Fruit fly (Drosophila melanogaster) whole organism, embryonic: ENCODE results near the gene Hrs.

Experiments
- Abd-B ChIP-seq: fragments of 200-800 bp; sonication (Bioruptor generic); optimal IDR thresholded peaks from 2 replicates; lab custom pipeline; 2018; ENCODE audit warnings: missing biosample characterization, mild to moderate bottlenecking, missing genetic modification characterization, moderate library complexity
- Ada2b ChIP-seq: fragments of 200-800 bp; sonication (Bioruptor generic); IDR thresholded peaks from 2 replicates; pipeline ENCODE4 v1.3.6; 2022; ENCODE audit warnings: missing biosample characterization, missing genetic modification characterization
- BEAF-32 ChIP-seq: fragments of 200-800 bp; sonication (Bioruptor generic); optimal IDR thresholded peaks from 3 replicates; lab custom pipeline; 2017; ENCODE audit warnings: missing biosample characterization, missing genetic modification characterization, mild to moderate bottlenecking, moderate library complexity, missing genetic modification reagents
- Bteb2 ChIP-seq: fragments of 200-800 bp; sonication (Bioruptor generic); optimal IDR thresholded peaks from 2 replicates; lab custom pipeline; 2016; ENCODE audit warnings: missing biosample characterization, missing genetic modification characterization
- CG11085 ChIP-seq: fragments of 200-800 bp; sonication (Bioruptor generic); IDR thresholded peaks from 2 replicates; pipeline ENCODE4 v1.3.6; 2022; ENCODE audit warnings: missing biosample characterization, missing genetic modification characterization
- CG11696 ChIP-seq: fragments of 200-800 bp; sonication (Bioruptor generic); IDR thresholded peaks from 2 replicates; pipeline ENCODE4 v1.3.6; 2022; ENCODE audit warnings: missing biosample characterization, missing genetic modification characterization
- CG14965 ChIP-seq: fragments of 200-800 bp; sonication (Bioruptor generic); optimal IDR thresholded peaks from 2 replicates; lab custom pipeline; 2016; ENCODE audit warnings: missing biosample characterization, missing genetic modification characterization, borderline replicate concordance
- CG16815 ChIP-seq: fragments of 200-800 bp; sonication (Bioruptor generic); optimal IDR thresholded peaks from 3 replicates; lab custom pipeline; 2017; ENCODE audit warnings: missing biosample characterization, mild to moderate bottlenecking, missing genetic modification characterization
- CG16863 ChIP-seq: fragments of 200-800 bp; sonication (Bioruptor generic); optimal IDR thresholded peaks from 3 replicates; lab custom pipeline; 2016; ENCODE audit warnings: missing biosample characterization, missing genetic modification characterization
- CG17385 ChIP-seq: fragments of 200-800 bp; sonication (Bioruptor generic); optimal IDR thresholded peaks from 3 replicates; lab custom pipeline; 2018; ENCODE audit warnings: missing biosample characterization, mild to moderate bottlenecking, missing genetic modification characterization
- CG1832 ChIP-seq: fragments of 200-800 bp; sonication (Bioruptor generic); optimal IDR thresholded peaks from 2 replicates; lab custom pipeline; 2017; ENCODE audit warnings: missing biosample characterization, mild to moderate bottlenecking, missing genetic modification characterization, inconsistent platforms
- CG18619 ChIP-seq: fragments of 200-800 bp; sonication (Bioruptor generic); optimal IDR thresholded peaks from 3 replicates; lab custom pipeline; 2017; ENCODE audit warnings: missing biosample characterization, mild to moderate bottlenecking, missing genetic modification characterization
- CG18764 ChIP-seq: fragments of 200-800 bp; sonication (Bioruptor generic); optimal IDR thresholded peaks from 3 replicates; lab custom pipeline; 2016; ENCODE audit warnings: missing biosample characterization, missing genetic modification characterization
- CG2678 ChIP-seq: fragments of 200-800 bp; sonication (Bioruptor generic); optimal IDR thresholded peaks from 3 replicates; lab custom pipeline; 2019; ENCODE audit warnings: missing biosample characterization, mild to moderate bottlenecking, missing genetic modification characterization, moderate library complexity
- CG33557 ChIP-seq: fragments of 200-800 bp; sonication (Bioruptor generic); optimal IDR thresholded peaks from 2 replicates; lab custom pipeline; 2019; ENCODE audit warnings: missing biosample characterization, mild to moderate bottlenecking, missing genetic modification characterization, moderate library complexity
- CG34422 ChIP-seq: fragments of 200-800 bp; sonication (Bioruptor generic); IDR thresholded peaks from 3 replicates; pipeline ENCODE4 v1.3.6; 2022; ENCODE audit warnings: missing biosample characterization, missing genetic modification characterization
- CG5953 ChIP-seq: fragments of 200-800 bp; sonication (Bioruptor generic); IDR thresholded peaks from 2 replicates; pipeline ENCODE4 v1.3.6; 2022; ENCODE audit warnings: missing biosample characterization, missing genetic modification characterization
- CG7556 ChIP-seq: fragments of 200-800 bp; sonication (Bioruptor generic); optimal IDR thresholded peaks from 2 replicates; lab custom pipeline; 2017; ENCODE audit warnings: missing biosample characterization, mild to moderate bottlenecking, missing genetic modification characterization
- CG7745 ChIP-seq: fragments of 200-800 bp; sonication (Bioruptor generic); optimal IDR thresholded peaks from 2 replicates; lab custom pipeline; 2018; ENCODE audit warnings: missing biosample characterization, mild to moderate bottlenecking, missing genetic modification characterization, moderate library complexity
- CG7928 ChIP-seq: fragments of 200-800 bp; sonication (Bioruptor generic); optimal IDR thresholded peaks from 2 replicates; lab custom pipeline; 2017; ENCODE audit warnings: missing biosample characterization, mild to moderate bottlenecking, missing genetic modification characterization
- CG7963 ChIP-seq: fragments of 200-800 bp; sonication (Bioruptor generic); IDR thresholded peaks from 3 replicates; pipeline ENCODE4 v1.3.6; 2022; ENCODE audit warnings: missing biosample characterization, missing genetic modification characterization; ENCODE audit not compliant: partially characterized antibody
- CG8281 ChIP-seq: fragments of 200-800 bp; sonication (Bioruptor generic); optimal IDR thresholded peaks from 2 replicates; lab custom pipeline; 2018; ENCODE audit warnings: missing biosample characterization, mild to moderate bottlenecking, missing genetic modification characterization, moderate library complexity
- CG8765 ChIP-seq: fragments of 200-800 bp; sonication (Bioruptor generic); IDR thresholded peaks from 2 replicates; pipeline ENCODE4 v1.3.6; 2022; ENCODE audit warnings: missing biosample characterization, missing genetic modification characterization
- CG9797 ChIP-seq: fragments of 200-800 bp; sonication (Bioruptor generic); optimal IDR thresholded peaks from 3 replicates; lab custom pipeline; 2018; ENCODE audit warnings: missing biosample characterization, mild to moderate bottlenecking, missing genetic modification characterization
- Dbx ChIP-seq: fragments of 200-800 bp; sonication (Bioruptor generic); IDR thresholded peaks from 3 replicates; pipeline ENCODE4 v1.3.6; 2022; ENCODE audit warnings: missing biosample characterization, missing genetic modification characterization
- Deaf1 ChIP-seq: fragments of 200-800 bp; optimal IDR thresholded peaks from 3 replicates; lab custom pipeline; 2019; ENCODE audit warnings: missing biosample characterization, mild to moderate bottlenecking, missing genetic modification characterization, moderate library complexity
- Dp ChIP-seq: fragments of 200-800 bp; sonication (Bioruptor generic); optimal IDR thresholded peaks from 2 replicates; lab custom pipeline; 2018; ENCODE audit warnings: missing biosample characterization, mild to moderate bottlenecking, missing genetic modification characterization, moderate library complexity
- HHEX ChIP-seq: fragments of 200-800 bp; sonication (Bioruptor generic); optimal IDR thresholded peaks from 3 replicates; lab custom pipeline; 2017; ENCODE audit warnings: missing biosample characterization, mild to moderate bottlenecking, missing genetic modification characterization, missing genetic modification reagents
- HLHmδ ChIP-seq: fragments of 200-800 bp; sonication (Bioruptor generic); optimal IDR thresholded peaks from 2 replicates; lab custom pipeline; 2018; ENCODE audit warnings: missing biosample characterization, mild to moderate bottlenecking, missing genetic modification characterization, moderate library complexity
- Lpt ChIP-seq: fragments of >200 bp; optimal IDR thresholded peaks from 2 replicates; lab custom pipeline; 2018; ENCODE audit warnings: missing biosample characterization, missing genetic modification characterization
- Med ChIP-seq: fragments of 200-800 bp; sonication (Bioruptor generic); peaks from one replicate; lab custom pipeline; 2016; ENCODE audit warnings: missing biosample characterization, missing genetic modification characterization, mild to moderate bottlenecking, inconsistent platforms, moderate library complexity
- Meics ChIP-seq: fragments of 200-800 bp; sonication (Bioruptor generic); optimal IDR thresholded peaks from 2 replicates; lab custom pipeline; 2017; ENCODE audit warnings: missing biosample characterization, mild to moderate bottlenecking, missing genetic modification characterization
- NC2α ChIP-seq: fragments of 200-800 bp; sonication (Bioruptor generic); optimal IDR thresholded peaks from 2 replicates; lab custom pipeline; 2016; ENCODE audit warnings: missing biosample characterization, missing genetic modification characterization
- Nf-YA ChIP-seq: fragments of 200-800 bp; sonication (Bioruptor generic); IDR thresholded peaks from 2 replicates; pipeline ENCODE4 v1.3.6; 2022; ENCODE audit warnings: missing biosample characterization, missing genetic modification characterization
- Xbp1 ChIP-seq: fragments of 200-800 bp; sonication (Bioruptor generic); optimal IDR thresholded peaks from 3 replicates; lab custom pipeline; 2016; ENCODE audit warnings: missing biosample characterization, mild to moderate bottlenecking, missing genetic modification characterization
- YL-1 ChIP-seq: fragments of 200-800 bp; sonication (Bioruptor generic); optimal IDR thresholded peaks from 3 replicates; lab custom pipeline; 2017; ENCODE audit warnings: missing biosample characterization, mild to moderate bottlenecking, missing genetic modification characterization
- amos ChIP-seq: fragments of 200-800 bp; sonication (Bioruptor generic); IDR thresholded peaks from 2 replicates; pipeline ENCODE4 v1.3.6; 2022; ENCODE audit warnings: missing biosample characterization, missing genetic modification characterization; ENCODE audit not compliant: partially characterized antibody
- bsh ChIP-seq, 2 experiments: fragments of 200-800 bp; sonication (Bioruptor generic); optimal IDR thresholded peaks; 2 replicates each; lab custom pipeline; 2017 to 2018; ENCODE audit warnings: mild to moderate bottlenecking in 2 of 2, missing biosample characterization in 2 of 2, missing genetic modification characterization in 2 of 2, moderate library complexity in 1 of 2
- caup ChIP-seq: fragments of 200-800 bp; sonication (Bioruptor generic); optimal IDR thresholded peaks from 3 replicates; lab custom pipeline; 2017; ENCODE audit warnings: missing biosample characterization, mild to moderate bottlenecking, missing genetic modification characterization, moderate library complexity; ENCODE audit not compliant: severe bottlenecking
- dan ChIP-seq: fragments of 200-800 bp; sonication (Bioruptor generic); IDR thresholded peaks from 2 replicates; pipeline ENCODE4 v1.3.6; 2022; ENCODE audit warnings: missing biosample characterization, missing genetic modification characterization
- hb ChIP-seq: fragments of 200-800 bp; sonication (Bioruptor generic); IDR thresholded peaks from 3 replicates; pipeline ENCODE4 v1.3.6; 2022; ENCODE audit warnings: missing biosample characterization, missing genetic modification characterization; ENCODE audit not compliant: partially characterized antibody
- ken ChIP-seq: fragments of 200-800 bp; sonication (Bioruptor generic); IDR thresholded peaks from 3 replicates; pipeline ENCODE4 v1.3.6; 2022; ENCODE audit warnings: missing biosample characterization, missing genetic modification characterization
- lab ChIP-seq: fragments of 200-800 bp; sonication (Bioruptor generic); optimal IDR thresholded peaks from 3 replicates; lab custom pipeline; 2017; ENCODE audit warnings: missing biosample characterization, missing genetic modification characterization, mild to moderate bottlenecking, moderate library complexity, missing genetic modification reagents
- prd ChIP-seq, 3 experiments: fragments of >200 bp in 2 of 3; fragments of 200-800 bp in 1 of 3; sonication (Bioruptor generic) in 1 of 3; optimal IDR thresholded peaks in 2 of 3; IDR thresholded peaks in 1 of 3; 2 replicates in 2 of 3; 3 replicates in 1 of 3; pipeline versions ENCODE4 v1.3.6 to Lab custom; 2017 to 2022; ENCODE audit warnings: missing biosample characterization in 1 of 3, missing genetic modification characterization in 1 of 3
- row ChIP-seq: fragments of 200-800 bp; sonication (Bioruptor generic); IDR thresholded peaks from 3 replicates; pipeline ENCODE4 v1.3.6; 2022; ENCODE audit warnings: missing biosample characterization, missing genetic modification characterization
- scrt ChIP-seq: fragments of 200-800 bp; sonication (Bioruptor generic); optimal IDR thresholded peaks from 2 replicates; lab custom pipeline; 2018; ENCODE audit warnings: missing biosample characterization, mild to moderate bottlenecking, missing genetic modification characterization, moderate library complexity
- slp2 ChIP-seq: fragments of 200-800 bp; sonication (Bioruptor generic); optimal IDR thresholded peaks from 2 replicates; lab custom pipeline; 2016; ENCODE audit warnings: missing biosample characterization, missing genetic modification characterization
- sug ChIP-seq: fragments of 200-800 bp; optimal IDR thresholded peaks from 2 replicates; lab custom pipeline; 2019; ENCODE audit warnings: missing biosample characterization, mild to moderate bottlenecking, missing genetic modification characterization, moderate library complexity

Gene Hrs

dm6 chr2L:2769476-2770185 lies 29.8 kb downstream of the Hrs start, which contains the start of the genes colt and HINT1 (continued):
- TF ChIP-seq CG8765 (GFP tag; lab: Robert Waterston, UW): no peak
- TF ChIP-seq Abd-B (GFP tag; lab: Kevin White, UChicago): peak; percentile 21
- peak; percentile 41 for TF ChIP-seq sug (tag; lab: Kevin White, UChicago)
- no peak for TF ChIP-seq prd (optimal IDR thresholded peaks at IDR 0.05; lab: Kevin White, UChicago)
- no peak for TF ChIP-seq prd (GFP tag; IDR thresholded peaks at IDR 0.05; lab: Robert Waterston, UW)
- no peak for TF ChIP-seq CG16815
- TF ChIP-seq dan (GFP tag; lab: Robert Waterston, UW): no peak
- no peak for TF ChIP-seq CG7745 (tag; lab: Kevin White, UChicago)
- peak; percentile 19 for TF ChIP-seq scrt
- TF ChIP-seq CG5953: no peak
- TF ChIP-seq CG11696: no peak
- no peak for TF ChIP-seq CG18619 (GFP tag; lab: Kevin White, UChicago)
- TF ChIP-seq HLHmδ (GFP tag; lab: Kevin White, UChicago): no peak
- peak; percentile 15 for TF ChIP-seq lab (GFP tag; lab: Kevin White, UChicago)
- TF ChIP-seq CG7556 (GFP tag; lab: Kevin White, UChicago): no peak
- no peak for TF ChIP-seq NC2α (GFP tag; lab: Kevin White, UChicago)
- no peak for TF ChIP-seq caup (GFP tag; lab: Kevin White, UChicago)
- no peak for TF ChIP-seq CG16863
- TF ChIP-seq Lpt (GFP tag; lab: Kevin White, UChicago): no peak
- peak; percentile 60 for TF ChIP-seq Deaf1
- peak; percentile 94 for TF ChIP-seq YL-1 (GFP tag; lab: Kevin White, UChicago)
- TF ChIP-seq BEAF-32 (GFP tag; lab: Kevin White, UChicago): peak; percentile 66
- TF ChIP-seq Dbx (GFP tag; lab: Robert Waterston, UW): peak; percentile 28; the same call in 1 of the 3 replicates
- no peak for TF ChIP-seq CG11085 (GFP tag; lab: Robert Waterston, UW)
- no peak for TF ChIP-seq Ada2b
- TF ChIP-seq CG14965 (GFP tag; lab: Kevin White, UChicago): no peak
- no peak for TF ChIP-seq HHEX (GFP tag; lab: Kevin White, UChicago)
- TF ChIP-seq CG17385 (GFP tag; lab: Kevin White, UChicago): no peak
- TF ChIP-seq Bteb2 (GFP tag; lab: Kevin White, UChicago): no peak
- TF ChIP-seq CG8281 (tag; lab: Kevin White, UChicago): no peak
- TF ChIP-seq Xbp1 (GFP tag; lab: Kevin White, UChicago): peak; percentile 22
- no peak for TF ChIP-seq CG7963 (GFP tag; lab: Robert Waterston, UW)
- TF ChIP-seq Nf-YA (GFP tag; lab: Robert Waterston, UW): no peak
- TF ChIP-seq CG18764: no peak
- peak in 1 of 2 experiments; percentile 92 for TF ChIP-seq bsh (GFP tag; optimal IDR thresholded peaks at IDR 0.05; lab: Kevin White, UChicago)
- TF ChIP-seq CG2678 (tag; lab: Kevin White, UChicago): peak; percentile 28
- peak; percentile 85 for TF ChIP-seq Med (GFP tag; lab: Kevin White, UChicago)
- TF ChIP-seq Dp (GFP tag; lab: Kevin White, UChicago): peak; percentile 41
- no peak for TF ChIP-seq CG7928
- no peak for TF ChIP-seq ken (GFP tag; lab: Robert Waterston, UW)
- no peak for TF ChIP-seq CG33557 (GFP tag; lab: Kevin White, UChicago)
- TF ChIP-seq CG9797 (GFP tag; lab: Kevin White, UChicago): peak; percentile 74
- TF ChIP-seq CG34422: peak; percentile 86
- TF ChIP-seq amos (GFP tag; lab: Robert Waterston, UW): peak; percentile 53
- peak; percentile 28 for TF ChIP-seq Meics (GFP tag; lab: Kevin White, UChicago)
- peak; percentile 47 for TF ChIP-seq row (GFP tag; lab: Robert Waterston, UW)
- no peak for TF ChIP-seq hb
- no peak for TF ChIP-seq CG1832 (GFP tag; lab: Kevin White, UChicago)
- TF ChIP-seq slp2: no peak
